Worm (Caenorhabditis elegans) whole organism, midembryonic: ENCODE measurements around the gene nep-1.

ENCODE experiments used
- flt-1 ChIP-seq: fragments of 200-800 bp; sonication (Bioruptor generic); IDR thresholded peaks from 2 replicates; pipeline ENCODE4 v1.3.6; 2022; ENCODE audit warnings: missing genetic modification characterization, missing compliant biosample characterization
- klf-2 ChIP-seq: fragments of 200-800 bp; sonication (Bioruptor generic); conservative IDR thresholded peaks from 2 replicates; pipeline ENCODE4 v1.3.6; 2022; ENCODE audit warnings: missing genetic modification reagents, missing genetic modification characterization, missing compliant biosample characterization
- med-1 ChIP-seq: sonication (generic microtip); optimal IDR thresholded peaks from 2 replicates; lab custom pipeline; 2017; ENCODE audit warnings: missing genetic modification characterization, mild to moderate bottlenecking, missing compliant biosample characterization, antibody characterized with exemption, missing genetic modification reagents; ENCODE audit not compliant: insufficient read depth
- ref-1 ChIP-seq: fragments of 200-800 bp; sonication (Bioruptor generic); conservative IDR thresholded peaks from 2 replicates; pipeline ENCODE4 v1.3.6; 2022; ENCODE audit warnings: missing genetic modification reagents, missing genetic modification characterization, missing compliant biosample characterization
- tab-1 ChIP-seq: fragments of 200-800 bp; sonication (Bioruptor generic); IDR thresholded peaks from 2 replicates; pipeline ENCODE4 v1.3.6; 2022; ENCODE audit warnings: missing genetic modification characterization, missing compliant biosample characterization
- ztf-23 ChIP-seq: fragments of 200-800 bp; sonication (Bioruptor generic); IDR thresholded peaks from 2 replicates; pipeline ENCODE4 v1.3.6; 2022; ENCODE audit warnings: missing genetic modification reagents, missing genetic modification characterization, missing compliant biosample characterization
- ztf-29 ChIP-seq: fragments of 200-800 bp; sonication (Bioruptor generic); IDR thresholded peaks from 2 replicates; pipeline ENCODE4 v1.3.6; 2022; ENCODE audit warnings: missing genetic modification reagents, missing genetic modification characterization, missing compliant biosample characterization

ce11 chrII:11658854-11659253, 1.9 kb upstream of the nep-1 start:
- TF ChIP-seq tab-1 (GFP tag; lab: Robert Waterston, UW) (no peak), ztf-23 (GFP tag; lab: Robert Waterston, UW) (no peak), ref-1 (no peak), flt-1 (no peak), klf-2 (GFP tag; lab: Robert Waterston, UW) (no peak), ztf-29 (GFP tag; lab: Robert Waterston, UW) (no peak), med-1 (GFP tag; lab: Kevin White, UChicago) (no peak)
